Worm (Caenorhabditis elegans) whole organism, mixed stage, embryonic: ENCODE results near the gene ZK1010.2.

Experiments
- drap-1 ChIP-seq: fragments of 200-800 bp; sonication (Bioruptor generic); optimal IDR thresholded peaks from 3 replicates; lab custom pipeline; 2018; ENCODE audit warnings: mild to moderate bottlenecking, missing genetic modification characterization, missing compliant biosample characterization
- unc-62 ChIP-seq: fragments of 150-350 bp; optimal IDR thresholded peaks from 2 replicates; lab custom pipeline; 2014; ENCODE audit warnings: missing biosample characterization, missing genetic modification reagents, missing genetic modification characterization

ce11 chrIII:12980770-12981169 lies 3.1 kb upstream of the ZK1010.2 start, which contains the start of gene ZK1010.4:
- TF ChIP-seq unc-62 (GFP tag; lab: Kevin White, UChicago) (no peak), drap-1 (GFP tag; lab: Kevin White, UChicago) (no peak)
